Fruit fly (Drosophila melanogaster): ENCODE measurements around the gene Dad.

Gene Dad

dm6 chr3R:17039993-17040807 lies 13.6 kb upstream of the Dad start, which contains the start of the genes CG18213 and Trm7-32 (continued):
- TF ChIP-seq CG12744 (GFP tag; optimal IDR thresholded peaks at IDR 0.05) (no peak), CG9609 (GFP tag; optimal IDR thresholded peaks at IDR 0.05) (no peak), insv (GFP tag; optimal IDR thresholded peaks at IDR 0.05) (peak in 1 of 2 experiments; percentile 18), ci (GFP tag; IDR thresholded peaks at IDR 0.05) (no peak), ERR (GFP tag; optimal IDR thresholded peaks at IDR 0.05) (no peak), jigr1 (GFP tag; IDR thresholded peaks at IDR 0.05) (no peak), lilli (GFP tag; optimal IDR thresholded peaks at IDR 0.05) (peak; percentile 32), Hr51 (GFP tag; optimal IDR thresholded peaks at IDR 0.05) (no peak), ab (GFP tag; optimal IDR thresholded peaks at IDR 0.05) (no peak), CG7928 (GFP tag; optimal IDR thresholded peaks at IDR 0.05) (peak; percentile 88), MBD-R2 (GFP tag; IDR thresholded peaks at IDR 0.05) (peak; percentile 72), CG1024 (GFP tag; IDR thresholded peaks at IDR 0.05) (no peak), h (optimal IDR thresholded peaks at IDR 0.05) (no peak), CG2712 (tag; optimal IDR thresholded peaks at IDR 0.05) (no peak), inv (GFP tag; IDR thresholded peaks at IDR 0.05; ENCODE audit: partially characterized antibody) (peak; percentile 79), gro (GFP tag; optimal IDR thresholded peaks at IDR 0.05) (peak; percentile 27), CG4707 (GFP tag; optimal IDR thresholded peaks at IDR 0.05) (no peak), CG1603 (tag; optimal IDR thresholded peaks at IDR 0.05) (peak; percentile 45), wor (GFP tag; IDR thresholded peaks at IDR 0.05) (no peak), dan (GFP tag; IDR thresholded peaks at IDR 0.05) (no peak), stc (GFP tag; IDR thresholded peaks at IDR 0.05) (no peak), trem (tag; optimal IDR thresholded peaks at IDR 0.05) (peak; percentile 66), CG17568 (GFP tag; optimal IDR thresholded peaks at IDR 0.05) (no peak), CG10431 (GFP tag; optimal IDR thresholded peaks at IDR 0.05) (no peak), Ets65A (GFP tag) (no peak), CG10979 (tag; optimal IDR thresholded peaks at IDR 0.05) (peak; percentile 18), CG6683 (GFP tag; optimal IDR thresholded peaks at IDR 0.05) (no peak), dysf (GFP tag; IDR thresholded peaks at IDR 0.05) (no peak), grn (GFP tag; optimal IDR thresholded peaks at IDR 0.05) (no peak), CG12155 (GFP tag; optimal IDR thresholded peaks at IDR 0.05) (peak; percentile 23), zf30C (GFP tag; optimal IDR thresholded peaks at IDR 0.05) (no peak), CG13775 (GFP tag; optimal IDR thresholded peaks at IDR 0.05) (peak; percentile 17), CG14710 (tag; optimal IDR thresholded peaks at IDR 0.05) (peak; percentile 48), Dref (GFP tag; IDR thresholded peaks at IDR 0.05) (peak; percentile 87), CG17912 (GFP tag; optimal IDR thresholded peaks at IDR 0.05) (no peak), gfzf (GFP tag; optimal IDR thresholded peaks at IDR 0.05) (peak; percentile 62), CG12659 (GFP tag; optimal IDR thresholded peaks at IDR 0.05) (peak; percentile 55), CG15514 (GFP tag; optimal IDR thresholded peaks at IDR 0.05) (peak; percentile 99), sens (GFP tag) (peak; percentile 73), CG15073 (GFP tag; optimal IDR thresholded peaks at IDR 0.05) (no peak), CG42726 (GFP tag; IDR thresholded peaks at IDR 0.05; ENCODE audit: partially characterized antibody) (peak; percentile 86; the same call in 1 of the 2 replicates), CG7963 (GFP tag; IDR thresholded peaks at IDR 0.05; ENCODE audit: partially characterized antibody) (peak; percentile 68; the same call in 1 of the 3 replicates), Mes4 (GFP tag; optimal IDR thresholded peaks at IDR 0.05) (no peak), nerfin-2 (GFP tag; IDR thresholded peaks at IDR 0.05; ENCODE audit: partially characterized antibody) (peak; percentile 36; the same call in 1 of the 2 replicates), CG9932 (GFP tag; IDR thresholded peaks at IDR 0.05) (no peak; the same call in 1 of the 2 replicates), CG33213 (GFP tag; optimal IDR thresholded peaks at IDR 0.05) (peak; percentile 4), cg (GFP tag; optimal IDR thresholded peaks at IDR 0.05) (no peak), sim (GFP tag; IDR thresholded peaks at IDR 0.05) (no peak), ash1 (GFP tag; optimal IDR thresholded peaks at IDR 0.05) (no peak)

Data from whole organism, embryonic.